Worm (Caenorhabditis elegans) whole organism, L3 larva: Measurements from ENCODE around the gene nxf-1.
A peak's percentile ranks its signal among the peaks of the same experiment; 100 is the strongest.

ENCODE experiments used
- egl-27 ChIP-seq: sonication (generic microtip); optimal IDR thresholded peaks from 4 replicates; lab custom pipeline; 2017; ENCODE audit warnings: missing biosample characterization, missing genetic modification reagents, missing genetic modification characterization
- lin-15B ChIP-seq: fragments of 150-350 bp; optimal IDR thresholded peaks from 2 replicates; lab custom pipeline; 2014; ENCODE audit warnings: missing biosample characterization, missing genetic modification characterization
- nfya-1 ChIP-seq: sonication (generic microtip); optimal IDR thresholded peaks from 2 replicates; lab custom pipeline; 2017; ENCODE audit warnings: missing genetic modification characterization, mild to moderate bottlenecking, missing compliant biosample characterization, antibody characterized with exemption, moderate library complexity; ENCODE audit not compliant: insufficient read depth
- nhr-23 ChIP-seq: fragments of 150-350 bp; optimal IDR thresholded peaks from 2 replicates; lab custom pipeline; 2014; ENCODE audit warnings: missing biosample characterization, missing genetic modification reagents, missing genetic modification characterization
- nhr-76 ChIP-seq: fragments of 150-350 bp; sonication (generic microtip); optimal IDR thresholded peaks from 5 replicates; lab custom pipeline; 2014; ENCODE audit warnings: missing biosample characterization, missing genetic modification characterization
- sea-2 ChIP-seq: fragments of 150-350 bp; sonication (generic microtip); optimal IDR thresholded peaks from 4 replicates; lab custom pipeline; 2014; ENCODE audit warnings: missing biosample characterization, missing genetic modification reagents, missing genetic modification characterization

ce11 chrV:14368272-14369052 lies 46.4 kb downstream of the nxf-1 start:
- TF ChIP-seq nhr-76 (tag; lab: Kevin White, UChicago): no peak
- TF ChIP-seq egl-27 (tag; lab: Kevin White, UChicago): no peak
- no peak for TF ChIP-seq lin-15B (tag; lab: Kevin White, UChicago)
- TF ChIP-seq sea-2 (GFP tag; lab: Kevin White, UChicago): no peak
- peak; percentile 89 for TF ChIP-seq nhr-23 (tag; lab: Kevin White, UChicago)
- peak; percentile 81 for TF ChIP-seq nfya-1 (tag; lab: Kevin White, UChicago)
